Fruit fly (Drosophila melanogaster): ENCODE measurements around the gene cDIP.
A peak's percentile ranks its signal among the peaks of the same experiment; 100 is the strongest.

The cDIP gene

DNA sequence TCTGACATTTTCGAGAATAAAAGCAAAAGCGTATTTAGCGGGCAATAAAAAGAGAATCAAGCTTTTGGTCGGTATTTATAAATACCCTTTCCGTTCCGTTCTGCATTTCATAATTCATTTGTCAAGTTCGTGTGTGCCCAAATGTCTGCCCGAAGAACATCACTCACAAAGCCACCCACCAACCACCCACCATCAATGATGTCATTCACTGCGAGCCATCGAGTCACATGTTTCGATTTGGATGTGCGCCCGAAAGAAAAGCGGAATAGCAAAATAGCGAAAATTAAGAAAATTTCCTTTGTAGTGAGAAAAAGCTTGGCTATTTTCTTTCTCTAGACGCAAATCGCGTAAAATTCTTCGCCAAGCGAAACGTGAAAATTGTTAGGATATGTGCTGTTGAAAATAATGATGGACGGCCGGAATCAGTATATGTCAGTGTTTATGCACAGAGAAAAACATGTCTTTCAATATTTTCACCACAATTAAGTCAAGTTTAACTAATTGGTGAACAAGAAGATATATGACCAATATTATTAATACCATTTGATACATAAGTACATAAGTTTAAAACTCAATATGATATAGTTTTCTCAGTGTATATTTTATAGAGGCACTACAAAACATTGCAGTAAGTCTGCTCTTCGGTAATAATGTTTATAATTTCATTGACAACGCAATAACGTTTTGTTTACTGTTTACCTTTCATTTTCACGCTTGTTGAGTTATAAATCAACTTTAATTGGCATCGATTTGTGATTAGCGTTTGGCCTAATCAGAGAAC is 9.6 kb downstream of the cDIP start (continued):
- TF ChIP-seq CG15601 (tag; optimal IDR thresholded peaks at IDR 0.05) (no peak), CG2120 (GFP tag; optimal IDR thresholded peaks at IDR 0.05) (peak; percentile 81), CG18476 (GFP tag; optimal IDR thresholded peaks at IDR 0.05) (no peak), CG6813 (GFP tag; optimal IDR thresholded peaks at IDR 0.05) (no peak), crp (GFP tag; optimal IDR thresholded peaks at IDR 0.05) (no peak), H2.0 (GFP tag; IDR thresholded peaks at IDR 0.05) (peak; percentile 52; the same call in 1 of the 2 replicates), gsb-n (tag; optimal IDR thresholded peaks at IDR 0.05) (no peak), CG7357 (GFP tag; IDR thresholded peaks at IDR 0.05) (0 out of 3 replicates have a peak, but pooled peaks have one; percentile 23), CG10543 (GFP tag; optimal IDR thresholded peaks at IDR 0.05) (peak; percentile 72), psq (GFP tag; optimal IDR thresholded peaks at IDR 0.05) (no peak), GATAe (GFP tag; conservative IDR thresholded peaks at IDR 0.05) (no peak), CG7987 (GFP tag; optimal IDR thresholded peaks at IDR 0.05) (no peak), CG7271 (tag; optimal IDR thresholded peaks at IDR 0.05) (no peak), MTF-1 (GFP tag; optimal IDR thresholded peaks at IDR 0.05; ENCODE audit: borderline replicate concordance) (no peak), fu2 (GFP tag; optimal IDR thresholded peaks at IDR 0.05) (no peak), ham (GFP tag; IDR thresholded peaks at IDR 0.05) (no peak), Kr (GFP tag; optimal IDR thresholded peaks at IDR 0.05) (no peak), ara (GFP tag; IDR thresholded peaks at IDR 0.05) (peak; percentile 41; the same call in 1 of the 2 replicates), bigmax (GFP tag; optimal IDR thresholded peaks at IDR 0.05) (no peak), CG1602 (GFP tag; optimal IDR thresholded peaks at IDR 0.05) (no peak), zfh2 (GFP tag; optimal IDR thresholded peaks at IDR 0.05) (peak; percentile 7), CG3838 (GFP tag; optimal IDR thresholded peaks at IDR 0.05) (no peak), CG8290 (GFP tag; optimal IDR thresholded peaks at IDR 0.05) (no peak), CG8290 (tag; optimal IDR thresholded peaks at IDR 0.05) (peak in 1 of 2 experiments; percentile 77), CG6791 (GFP tag; IDR thresholded peaks at IDR 0.05; ENCODE audit: partially characterized antibody) (no peak), CG8478 (optimal IDR thresholded peaks at IDR 0.05) (no peak), CG34376 (GFP tag; optimal IDR thresholded peaks at IDR 0.05) (no peak), Hr51 (GFP tag; optimal IDR thresholded peaks at IDR 0.05) (peak in 1 of 2 experiments; percentile 80), inv (GFP tag; IDR thresholded peaks at IDR 0.05; ENCODE audit: partially characterized antibody) (no peak), BtbVII (GFP tag; optimal IDR thresholded peaks at IDR 0.05) (peak; percentile 56), CG12769 (tag; optimal IDR thresholded peaks at IDR 0.05) (peak; percentile 75), NC2α (GFP tag; optimal IDR thresholded peaks at IDR 0.05) (no peak), org-1 (GFP tag; optimal IDR thresholded peaks at IDR 0.05) (no peak), CG11504 (tag; optimal IDR thresholded peaks at IDR 0.05) (peak; percentile 65), maf-S (GFP tag; optimal IDR thresholded peaks at IDR 0.05) (peak; percentile 2), Ets97D (GFP tag; optimal IDR thresholded peaks at IDR 0.05) (peak; percentile 8), danr (GFP tag; IDR thresholded peaks at IDR 0.05) (no peak), CG3407 (GFP tag; optimal IDR thresholded peaks at IDR 0.05) (no peak), esg (GFP tag; conservative IDR thresholded peaks at IDR 0.05) (peak; percentile 69), CTCF (GFP tag; optimal IDR thresholded peaks at IDR 0.05) (no peak), crol (GFP tag; IDR thresholded peaks at IDR 0.05) (no peak), fd64A (GFP tag; optimal IDR thresholded peaks at IDR 0.05) (no peak), unc-4 (GFP tag; IDR thresholded peaks at IDR 0.05; ENCODE audit: partially characterized antibody) (no peak), phol (tag; optimal IDR thresholded peaks at IDR 0.05) (peak; percentile 54), CG7556 (GFP tag; optimal IDR thresholded peaks at IDR 0.05) (peak; percentile 49), BEAF-32 (GFP tag; optimal IDR thresholded peaks at IDR 0.05) (no peak), CG12071 (GFP tag; optimal IDR thresholded peaks at IDR 0.05) (peak; percentile 50), Med (GFP tag) (peak; percentile 90), chm (GFP tag; IDR thresholded peaks at IDR 0.05) (no peak), CG7372 (GFP tag; IDR thresholded peaks at IDR 0.05) (0 out of 2 replicates have a peak, but pooled peaks have one; percentile 24)

Measured in whole organism, embryonic.